Worm (Caenorhabditis elegans): ENCODE measurements around the gene helq-1.

DNA sequence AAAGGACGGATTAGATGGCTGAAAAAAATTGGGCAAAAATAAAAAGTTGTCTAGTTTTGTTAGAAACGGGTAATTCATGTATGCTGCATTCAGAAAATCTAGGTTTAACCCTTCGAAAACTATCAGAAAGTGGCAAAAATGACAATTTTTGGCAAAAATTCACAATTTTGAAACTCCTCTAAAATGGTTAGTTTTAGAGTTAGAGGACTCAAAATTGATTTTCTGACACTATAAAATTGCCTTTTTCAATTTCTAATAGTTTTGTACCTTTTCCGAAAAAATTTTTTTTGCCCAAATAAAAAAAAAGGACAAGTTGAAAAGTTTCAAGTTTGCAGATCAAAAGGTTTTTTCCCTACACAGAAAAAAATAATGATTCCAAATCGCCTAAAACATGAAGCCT lies 10.4 kb downstream of the helq-1 start:
- TF ChIP-seq unc-130 (GFP tag; optimal IDR thresholded peaks at IDR 0.05) (no peak), ZK337.2 (GFP tag; IDR thresholded peaks at IDR 0.05) (no peak), fkh-10 (GFP tag; optimal IDR thresholded peaks at IDR 0.05) (no peak), dmd-6 (GFP tag; IDR thresholded peaks at IDR 0.05) (no peak), mep-1 (tag; optimal IDR thresholded peaks at IDR 0.05) (no peak), fos-1 (tag; optimal IDR thresholded peaks at IDR 0.05) (no peak), cey-2 (tag; optimal IDR thresholded peaks at IDR 0.05; ENCODE audit: borderline replicate concordance, insufficient read depth) (no peak), lsy-2 (tag; optimal IDR thresholded peaks at IDR 0.05) (no peak)

Measured in whole organism, L4 larva.